Fruit fly (Drosophila melanogaster) whole organism, embryonic: ENCODE data around the gene AsnRS.

Source experiments
- Adf1 ChIP-seq: fragments of 200-800 bp; sonication (Bioruptor generic); IDR thresholded peaks from 2 replicates; pipeline ENCODE4 v1.3.6; 2022; ENCODE audit warnings: missing biosample characterization, missing genetic modification characterization
- Bdp1 ChIP-seq: fragments of 200-800 bp; sonication (Bioruptor generic); optimal IDR thresholded peaks from 3 replicates; lab custom pipeline; 2016; ENCODE audit warnings: missing biosample characterization, missing genetic modification characterization
- CG10959 ChIP-seq: fragments of 200-800 bp; sonication (Bioruptor generic); IDR thresholded peaks from 2 replicates; pipeline ENCODE4 v1.3.6; 2022; ENCODE audit warnings: missing biosample characterization, missing genetic modification characterization
- CG11504 ChIP-seq: fragments of 200-800 bp; sonication (Bioruptor generic); optimal IDR thresholded peaks from 3 replicates; lab custom pipeline; 2019; ENCODE audit warnings: missing biosample characterization, mild to moderate bottlenecking, missing genetic modification characterization, moderate library complexity
- CG14710 ChIP-seq: fragments of 200-800 bp; sonication (Bioruptor generic); optimal IDR thresholded peaks from 3 replicates; lab custom pipeline; 2019; ENCODE audit warnings: missing biosample characterization, mild to moderate bottlenecking, missing genetic modification characterization, moderate library complexity
- CG16815 ChIP-seq: fragments of 200-800 bp; sonication (Bioruptor generic); optimal IDR thresholded peaks from 3 replicates; lab custom pipeline; 2017; ENCODE audit warnings: missing biosample characterization, mild to moderate bottlenecking, missing genetic modification characterization
- CG18262 ChIP-seq: fragments of 200-800 bp; optimal IDR thresholded peaks from 3 replicates; lab custom pipeline; 2019; ENCODE audit warnings: missing biosample characterization, mild to moderate bottlenecking, missing genetic modification characterization, moderate library complexity
- CG2712 ChIP-seq: fragments of 200-800 bp; optimal IDR thresholded peaks from 3 replicates; lab custom pipeline; 2019; ENCODE audit warnings: missing biosample characterization, mild to moderate bottlenecking, missing genetic modification characterization, moderate library complexity
- CG3281 ChIP-seq: fragments of 200-800 bp; sonication (Bioruptor generic); optimal IDR thresholded peaks from 3 replicates; lab custom pipeline; 2017; ENCODE audit warnings: missing biosample characterization, mild to moderate bottlenecking, missing genetic modification characterization
- CG33557 ChIP-seq: fragments of 200-800 bp; sonication (Bioruptor generic); optimal IDR thresholded peaks from 2 replicates; lab custom pipeline; 2019; ENCODE audit warnings: missing biosample characterization, mild to moderate bottlenecking, missing genetic modification characterization, moderate library complexity
- CG4282 ChIP-seq: fragments of 200-800 bp; sonication (Bioruptor generic); optimal IDR thresholded peaks from 2 replicates; lab custom pipeline; 2016; ENCODE audit warnings: missing biosample characterization, missing genetic modification characterization
- CG6765 ChIP-seq: fragments of 200-800 bp; sonication (Bioruptor generic); optimal IDR thresholded peaks from 3 replicates; lab custom pipeline; 2017; ENCODE audit warnings: missing biosample characterization, mild to moderate bottlenecking, missing genetic modification characterization
- CG8388 ChIP-seq: fragments of 200-800 bp; sonication (Bioruptor generic); optimal IDR thresholded peaks from 2 replicates; lab custom pipeline; 2019; ENCODE audit warnings: missing biosample characterization, mild to moderate bottlenecking, missing genetic modification characterization, moderate library complexity
- CG8924 ChIP-seq: fragments of 200-800 bp; optimal IDR thresholded peaks from 3 replicates; lab custom pipeline; 2019; ENCODE audit warnings: missing biosample characterization, mild to moderate bottlenecking, missing genetic modification characterization, moderate library complexity
- Chrac-16 ChIP-seq: fragments of 200-800 bp; sonication (Bioruptor generic); optimal IDR thresholded peaks from 3 replicates; lab custom pipeline; 2016; ENCODE audit warnings: missing biosample characterization, missing genetic modification characterization
- Deaf1 ChIP-seq: fragments of 200-800 bp; optimal IDR thresholded peaks from 3 replicates; lab custom pipeline; 2019; ENCODE audit warnings: missing biosample characterization, mild to moderate bottlenecking, missing genetic modification characterization, moderate library complexity
- Drgx ChIP-seq: fragments of 200-800 bp; sonication (Bioruptor generic); IDR thresholded peaks from 2 replicates; pipeline ENCODE4 v1.3.6; 2022; ENCODE audit warnings: missing biosample characterization, missing genetic modification characterization
- Lpt ChIP-seq: fragments of >200 bp; optimal IDR thresholded peaks from 2 replicates; lab custom pipeline; 2018; ENCODE audit warnings: missing biosample characterization, missing genetic modification characterization
- Meics ChIP-seq: fragments of 200-800 bp; sonication (Bioruptor generic); optimal IDR thresholded peaks from 2 replicates; lab custom pipeline; 2017; ENCODE audit warnings: missing biosample characterization, mild to moderate bottlenecking, missing genetic modification characterization
- Pdp1 ChIP-seq, 2 experiments: fragments of 200-800 bp; sonication (Bioruptor generic); optimal IDR thresholded peaks; 3 replicates each; lab custom pipeline; 2016; ENCODE audit warnings: missing biosample characterization in 2 of 2, missing genetic modification characterization in 2 of 2, mild to moderate bottlenecking in 1 of 2, moderate library complexity in 1 of 2
- Ssrp ChIP-seq: fragments of 200-800 bp; sonication (Bioruptor generic); optimal IDR thresholded peaks from 2 replicates; lab custom pipeline; 2018; ENCODE audit warnings: missing biosample characterization, mild to moderate bottlenecking, missing genetic modification characterization, moderate library complexity
- Vsx1 ChIP-seq: fragments of 200-800 bp; sonication (Bioruptor generic); optimal IDR thresholded peaks from 2 replicates; lab custom pipeline; 2017; ENCODE audit warnings: missing biosample characterization, mild to moderate bottlenecking, missing genetic modification characterization, missing genetic modification reagents
- bsh ChIP-seq, 2 experiments: fragments of 200-800 bp; sonication (Bioruptor generic); optimal IDR thresholded peaks; 2 replicates each; lab custom pipeline; 2017 to 2018; ENCODE audit warnings: mild to moderate bottlenecking in 2 of 2, missing biosample characterization in 2 of 2, missing genetic modification characterization in 2 of 2, moderate library complexity in 1 of 2
- cg ChIP-seq: fragments of 200-800 bp; sonication (Bioruptor generic); optimal IDR thresholded peaks from 3 replicates; lab custom pipeline; 2019; ENCODE audit warnings: missing biosample characterization, mild to moderate bottlenecking, missing genetic modification characterization, moderate library complexity
- dimm ChIP-seq: fragments of 200-800 bp; sonication (Bioruptor generic); IDR thresholded peaks from 2 replicates; pipeline ENCODE4 v1.3.6; 2022; ENCODE audit warnings: missing biosample characterization, missing genetic modification characterization
- dpn ChIP-seq, 2 experiments: fragments of 200-800 bp; sonication (Bioruptor generic); optimal IDR thresholded peaks; 3 replicates each; lab custom pipeline; 2016; ENCODE audit warnings: missing biosample characterization in 2 of 2, missing genetic modification characterization in 2 of 2
- fd102C ChIP-seq: fragments of 200-800 bp; sonication (Bioruptor generic); optimal IDR thresholded peaks from 2 replicates; lab custom pipeline; 2018; ENCODE audit warnings: missing biosample characterization, mild to moderate bottlenecking, missing genetic modification characterization, moderate library complexity
- gcm ChIP-seq: fragments of 200-800 bp; sonication (Bioruptor generic); optimal IDR thresholded peaks from 2 replicates; lab custom pipeline; 2019; ENCODE audit warnings: missing biosample characterization, mild to moderate bottlenecking, missing genetic modification characterization, moderate library complexity
- grau ChIP-seq: fragments of 200-800 bp; optimal IDR thresholded peaks from 3 replicates; lab custom pipeline; 2019; ENCODE audit warnings: missing biosample characterization, mild to moderate bottlenecking, missing genetic modification characterization, moderate library complexity
- gsb-n ChIP-seq: fragments of 200-800 bp; sonication (Bioruptor generic); optimal IDR thresholded peaks from 3 replicates; lab custom pipeline; 2018; ENCODE audit warnings: missing biosample characterization, mild to moderate bottlenecking, missing genetic modification characterization
- h ChIP-seq: fragments of >200 bp; optimal IDR thresholded peaks from 2 replicates; lab custom pipeline; 2017
- hth ChIP-seq: fragments of >200 bp; optimal IDR thresholded peaks from 2 replicates; lab custom pipeline; 2017; ENCODE audit warnings: inconsistent platforms
- kni ChIP-seq: fragments of 200-800 bp; sonication (Bioruptor generic); optimal IDR thresholded peaks from 3 replicates; lab custom pipeline; 2017; ENCODE audit warnings: mild to moderate bottlenecking, missing biosample characterization, missing genetic modification reagents, missing genetic modification characterization
- luna ChIP-seq: fragments of 200-800 bp; sonication (Bioruptor generic); optimal IDR thresholded peaks from 2 replicates; lab custom pipeline; 2016; ENCODE audit warnings: missing biosample characterization, missing genetic modification characterization
- nom ChIP-seq: fragments of 200-800 bp; sonication (Bioruptor generic); optimal IDR thresholded peaks from 2 replicates; lab custom pipeline; 2017; ENCODE audit warnings: missing biosample characterization, missing genetic modification characterization, mild to moderate bottlenecking, moderate library complexity, missing genetic modification reagents
- prd ChIP-seq, 3 experiments: fragments of >200 bp in 2 of 3; fragments of 200-800 bp in 1 of 3; sonication (Bioruptor generic) in 1 of 3; optimal IDR thresholded peaks in 2 of 3; IDR thresholded peaks in 1 of 3; 2 replicates in 2 of 3; 3 replicates in 1 of 3; pipeline versions ENCODE4 v1.3.6 to Lab custom; 2017 to 2022; ENCODE audit warnings: missing biosample characterization in 1 of 3, missing genetic modification characterization in 1 of 3
- ranshi ChIP-seq: fragments of 200-800 bp; sonication (Bioruptor generic); IDR thresholded peaks from 2 replicates; pipeline ENCODE4 v1.3.6; 2022; ENCODE audit warnings: missing biosample characterization, missing genetic modification characterization
- row ChIP-seq: fragments of 200-800 bp; sonication (Bioruptor generic); IDR thresholded peaks from 3 replicates; pipeline ENCODE4 v1.3.6; 2022; ENCODE audit warnings: missing biosample characterization, missing genetic modification characterization
- sens ChIP-seq: fragments of 200-800 bp; sonication (Bioruptor generic); peaks from one replicate; lab custom pipeline; 2016; ENCODE audit warnings: missing biosample characterization, missing genetic modification characterization
- zf30C ChIP-seq: fragments of 200-800 bp; sonication (Bioruptor generic); optimal IDR thresholded peaks from 3 replicates; lab custom pipeline; 2018; ENCODE audit warnings: missing biosample characterization, mild to moderate bottlenecking, missing genetic modification characterization

Gene AsnRS

dm6 chr2L:19136735-19137134 is 5.0 kb upstream of the AsnRS start (continued):
- TF ChIP-seq luna = no peak
- TF ChIP-seq Pdp1 (GFP tag; optimal IDR thresholded peaks at IDR 0.05; lab: Kevin White, UChicago) = peak in 1 of 2 experiments; percentile 14
- no peak for TF ChIP-seq CG4282 (GFP tag; lab: Kevin White, UChicago)
- 0 out of 2 replicates have a peak, but pooled peaks have one; percentile 31 for TF ChIP-seq CG10959
- TF ChIP-seq hth (lab: Kevin White, UChicago) = no peak
- peak; percentile 22 for TF ChIP-seq grau (tag; lab: Kevin White, UChicago)
- TF ChIP-seq Meics (GFP tag; lab: Kevin White, UChicago) = no peak
- peak; percentile 96 for TF ChIP-seq zf30C (GFP tag; lab: Kevin White, UChicago)
- peak; percentile 4 for TF ChIP-seq Vsx1
- TF ChIP-seq dpn (GFP tag; optimal IDR thresholded peaks at IDR 0.05; lab: Kevin White, UChicago) = no peak
- peak; percentile 0 for TF ChIP-seq CG11504 (tag; lab: Kevin White, UChicago)
- peak; percentile 40; the same call in 1 of the 3 replicates for TF ChIP-seq row (GFP tag; lab: Robert Waterston, UW)
- peak; percentile 3 for TF ChIP-seq kni
- TF ChIP-seq Lpt = peak; percentile 19
- TF ChIP-seq gcm = peak; percentile 55
- TF ChIP-seq CG6765 = no peak
- TF ChIP-seq CG8924 = peak; percentile 39
- peak; percentile 44 for TF ChIP-seq fd102C (GFP tag; lab: Kevin White, UChicago)
- TF ChIP-seq Ssrp (tag; lab: Kevin White, UChicago) = peak; percentile 46
- TF ChIP-seq Adf1 (GFP tag; lab: Robert Waterston, UW) = peak; percentile 14; the same call in 1 of the 2 replicates
- peak; percentile 83 for TF ChIP-seq sens
- no peak for TF ChIP-seq dimm (GFP tag; lab: Robert Waterston, UW)
- peak; percentile 49 for TF ChIP-seq Chrac-16 (GFP tag; lab: Kevin White, UChicago)
- peak; percentile 56 for TF ChIP-seq cg (GFP tag; lab: Kevin White, UChicago)
- 0 out of 2 replicates have a peak, but pooled peaks have one; percentile 6 for TF ChIP-seq ranshi (GFP tag; lab: Robert Waterston, UW)
- peak; percentile 49 for TF ChIP-seq Drgx (GFP tag; lab: Robert Waterston, UW)
- TF ChIP-seq nom (GFP tag; lab: Kevin White, UChicago) = peak; percentile 88
- peak; percentile 49 for TF ChIP-seq CG33557 (GFP tag; lab: Kevin White, UChicago)
- peak; percentile 58 for TF ChIP-seq CG8388 (GFP tag; lab: Kevin White, UChicago)
- TF ChIP-seq CG2712 = peak; percentile 71
- TF ChIP-seq CG16815 = peak; percentile 62
- TF ChIP-seq CG14710 (tag; lab: Kevin White, UChicago) = peak; percentile 57
- TF ChIP-seq h = no peak
- TF ChIP-seq CG18262 = peak; percentile 72
- no peak for TF ChIP-seq Bdp1
- TF ChIP-seq Deaf1 (tag; lab: Kevin White, UChicago) = no peak
- peak; percentile 42 for TF ChIP-seq gsb-n (tag; lab: Kevin White, UChicago)
- peak; percentile 44 to 88 for TF ChIP-seq bsh (GFP tag; optimal IDR thresholded peaks at IDR 0.05; lab: Kevin White, UChicago)
- TF ChIP-seq prd (optimal IDR thresholded peaks at IDR 0.05; lab: Kevin White, UChicago) = no peak
- peak; percentile 46; the same call in 2 of the 3 replicates for TF ChIP-seq prd (GFP tag; IDR thresholded peaks at IDR 0.05; lab: Robert Waterston, UW)
- no peak for TF ChIP-seq CG3281 (GFP tag; lab: Kevin White, UChicago)
